Fruit fly (Drosophila melanogaster): ENCODE measurements around the gene CG46460.
A peak's percentile ranks its signal among the peaks of the same experiment; 100 is the strongest.

The CG46460 gene

DNA sequence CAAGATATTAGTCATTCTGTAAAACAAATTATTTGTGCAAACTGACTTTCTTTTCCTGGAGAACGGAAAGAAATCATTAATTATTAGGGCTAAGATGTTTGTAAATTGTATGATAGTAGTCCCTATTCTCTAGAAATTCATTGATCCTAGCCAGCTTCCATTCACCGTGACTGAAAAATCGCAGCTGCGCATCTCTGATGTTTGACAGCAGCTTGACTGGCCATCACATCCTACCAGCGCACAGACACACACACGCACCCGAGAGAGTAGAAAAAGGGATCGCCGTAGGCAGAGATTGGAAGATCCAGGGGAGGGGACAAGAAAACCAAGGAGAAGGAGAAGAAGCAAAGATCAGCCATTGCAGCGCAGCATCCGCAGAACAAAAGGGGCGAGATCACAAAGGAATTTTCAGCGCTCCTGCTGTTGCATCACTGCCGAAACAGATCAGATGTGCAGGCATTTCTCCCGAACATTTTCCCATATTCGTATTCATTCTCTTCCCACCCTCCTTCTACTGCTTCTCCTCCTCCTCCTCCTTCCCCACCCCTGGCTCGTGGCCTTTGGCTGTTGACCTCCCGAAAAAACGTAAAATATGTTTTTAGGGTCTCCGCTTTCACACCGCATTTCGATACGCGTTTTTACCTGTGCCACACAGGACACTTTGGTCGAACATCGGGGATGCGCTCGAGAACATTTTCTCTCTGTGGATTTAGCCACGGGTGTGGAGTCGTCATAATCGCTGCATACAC, 25.9 kb upstream of the CG46460 start:
- TF ChIP-seq CG17801 (GFP tag; optimal IDR thresholded peaks at IDR 0.05; ENCODE audit: partially characterized antibody) = no peak

DNA sequence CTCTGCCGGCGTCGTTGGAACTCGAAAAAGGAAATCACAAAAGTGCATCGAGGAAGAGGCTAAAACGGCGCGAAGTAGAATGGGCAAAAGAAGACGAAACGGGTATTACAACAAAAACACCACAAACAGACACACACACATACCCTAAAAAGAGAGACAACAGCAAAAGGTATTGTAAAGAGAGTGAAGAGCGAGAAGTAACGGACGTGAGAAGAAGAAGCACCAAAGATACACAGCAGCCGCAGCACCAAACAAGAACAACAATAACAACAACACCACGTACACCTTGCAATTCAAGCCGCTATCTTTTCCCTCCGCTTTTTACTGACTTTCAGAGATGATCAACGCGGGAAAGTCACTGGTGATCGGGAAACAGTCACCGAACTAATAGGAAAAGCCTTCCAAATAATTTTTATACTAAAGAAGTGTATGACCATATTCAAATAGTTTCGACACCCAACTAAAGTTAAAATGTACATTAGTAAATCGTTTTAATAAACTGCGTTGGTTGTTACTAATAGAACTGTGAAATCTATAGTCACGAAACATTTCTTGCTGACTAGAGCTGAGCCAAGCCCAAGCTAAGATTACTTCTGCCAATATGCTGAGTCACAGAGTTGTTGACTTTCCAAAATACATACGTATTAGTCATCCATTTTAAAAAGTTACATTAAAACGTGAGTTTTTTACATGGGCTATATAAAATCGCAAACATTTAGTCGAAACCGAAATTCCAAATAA, 25.2 kb upstream of the CG46460 start:
- TF ChIP-seq CG17801 (GFP tag; optimal IDR thresholded peaks at IDR 0.05; ENCODE audit: partially characterized antibody) = peak; percentile 20

DNA sequence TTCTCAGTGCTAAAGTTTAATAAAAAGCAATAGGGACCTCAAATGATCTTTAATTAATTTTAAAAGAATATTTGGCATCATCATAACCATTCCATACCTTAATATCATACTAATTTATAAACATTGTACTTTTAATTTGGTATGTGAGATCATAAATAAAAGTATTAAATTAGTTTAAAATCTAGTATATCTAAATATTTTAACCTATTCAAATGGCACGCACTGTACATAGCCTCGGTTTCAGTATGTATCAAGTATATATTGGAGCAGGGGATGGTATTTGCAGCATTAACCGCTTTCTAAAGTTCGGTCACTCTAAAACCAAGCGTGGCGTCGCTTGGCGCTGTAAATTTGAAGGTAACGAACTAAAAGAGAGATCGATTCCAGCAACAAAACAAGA, 15.3 kb upstream of the CG46460 start, which contains the start of gene pav:
Gene pav, plus strand, starts transcription at position 307 of the 400 bp plus-strand sequence.
- TF ChIP-seq CG17801 (GFP tag; optimal IDR thresholded peaks at IDR 0.05; ENCODE audit: partially characterized antibody) = peak; percentile 6

DNA sequence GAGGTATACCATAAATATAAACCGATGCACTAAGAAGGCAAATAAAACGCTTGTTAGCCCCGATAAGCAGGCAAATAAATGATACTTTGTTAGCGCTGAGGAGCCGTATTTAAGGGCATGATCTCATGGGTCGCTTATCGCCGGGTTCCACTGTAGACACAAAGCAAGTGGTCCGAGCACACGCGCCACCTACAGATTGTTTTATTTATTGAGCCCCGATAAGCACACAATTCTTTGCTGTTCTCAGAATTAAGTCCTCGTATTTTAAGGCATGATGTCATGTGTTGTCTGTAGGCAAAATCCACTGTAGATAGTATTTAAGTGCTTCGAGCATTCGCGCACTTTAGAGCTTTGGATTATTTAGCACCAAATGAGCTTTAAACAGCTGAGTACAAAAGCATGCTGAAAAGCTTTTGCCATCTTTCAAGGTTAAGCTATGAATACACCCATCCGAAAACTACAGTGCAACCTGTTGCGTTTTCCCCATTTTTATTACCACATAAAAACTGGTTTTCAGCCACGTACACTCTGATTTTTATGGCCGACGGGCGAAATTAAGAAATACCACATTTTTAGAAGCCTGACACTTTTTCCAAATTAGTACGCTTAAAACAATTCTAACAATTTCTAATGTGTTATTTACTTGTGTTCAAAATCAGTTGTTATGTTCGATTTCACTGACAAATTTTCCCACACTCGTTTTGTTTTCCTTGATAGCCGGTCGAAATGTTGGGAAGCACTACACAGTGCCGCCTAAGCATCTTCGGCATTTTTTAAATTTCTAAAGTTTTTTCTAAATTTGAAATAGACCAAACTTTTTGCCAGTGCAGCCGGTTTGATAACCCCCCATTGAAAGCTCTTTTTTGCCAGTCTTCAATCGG, 12.6 kb upstream of the CG46460 start, which contains the start of gene Sqor:
Gene Sqor, plus strand, starts transcription at position 732 of the 881 bp plus-strand sequence.
- peak; percentile 83 for TF ChIP-seq CG17801 (GFP tag; optimal IDR thresholded peaks at IDR 0.05; ENCODE audit: partially characterized antibody)

DNA sequence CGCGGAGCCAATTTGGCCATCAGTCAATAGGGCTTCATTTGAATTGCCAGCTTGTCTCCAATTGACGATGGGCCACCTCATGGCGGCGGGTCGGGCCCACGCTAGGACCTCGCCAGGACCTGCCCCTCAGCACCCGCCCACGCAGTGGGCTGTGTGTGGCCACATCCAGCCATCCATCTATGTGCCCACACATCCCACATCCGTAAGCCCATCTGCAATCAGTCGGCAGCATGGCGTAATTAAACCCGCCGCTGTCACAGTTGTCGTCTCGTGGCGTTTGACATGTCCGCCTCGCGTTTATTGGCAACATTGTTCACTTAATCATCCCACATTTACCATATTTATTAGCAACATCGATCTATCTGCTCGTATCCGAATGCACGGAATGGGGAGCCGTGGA, 11.1 kb upstream of the CG46460 start:
- no peak for TF ChIP-seq CG17801 (GFP tag; optimal IDR thresholded peaks at IDR 0.05; ENCODE audit: partially characterized antibody)

- TF ChIP-seq CG17801 (GFP tag; optimal IDR thresholded peaks at IDR 0.05; ENCODE audit: partially characterized antibody) = no peak
These were observed 9.0 kb upstream of the CG46460 start, which contains the start of gene ImpL2 for dm6 chr3L:4236097-4236572. Gene ImpL2, minus strand, starts transcription at chr3L:4236147.

DNA sequence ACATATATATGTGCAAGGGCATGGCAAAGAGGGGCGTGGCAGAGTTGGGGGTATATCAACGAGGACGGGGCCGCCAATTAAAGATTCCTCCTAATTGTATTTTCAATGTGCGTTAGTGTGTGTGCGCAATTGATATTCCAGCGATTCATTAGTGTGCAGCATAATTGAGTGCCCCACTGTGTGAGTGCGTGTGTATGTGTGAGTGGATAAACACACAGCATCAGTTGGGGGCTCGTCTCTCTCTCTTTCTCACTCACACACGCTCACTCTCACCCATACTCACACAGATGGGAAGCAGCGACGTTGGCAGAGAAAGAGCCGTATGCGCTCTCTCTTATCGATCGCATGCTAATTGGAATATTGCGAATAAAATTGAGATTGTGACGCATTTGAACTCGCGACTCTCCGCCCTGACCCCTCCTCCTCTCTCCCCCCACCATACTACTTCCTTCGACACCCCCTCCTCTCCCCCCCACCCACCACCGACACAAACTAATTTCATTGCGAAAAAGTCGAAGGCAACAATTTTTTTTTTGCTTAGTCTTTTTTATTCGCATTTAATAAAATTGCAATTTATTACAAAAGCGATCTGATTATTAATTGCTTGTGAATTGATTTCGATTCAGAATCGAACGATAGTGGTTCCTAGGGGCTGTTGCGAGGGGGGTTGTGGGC, 6.6 kb upstream of the CG46460 start:
- TF ChIP-seq CG17801 (GFP tag; optimal IDR thresholded peaks at IDR 0.05; ENCODE audit: partially characterized antibody) = no peak

DNA sequence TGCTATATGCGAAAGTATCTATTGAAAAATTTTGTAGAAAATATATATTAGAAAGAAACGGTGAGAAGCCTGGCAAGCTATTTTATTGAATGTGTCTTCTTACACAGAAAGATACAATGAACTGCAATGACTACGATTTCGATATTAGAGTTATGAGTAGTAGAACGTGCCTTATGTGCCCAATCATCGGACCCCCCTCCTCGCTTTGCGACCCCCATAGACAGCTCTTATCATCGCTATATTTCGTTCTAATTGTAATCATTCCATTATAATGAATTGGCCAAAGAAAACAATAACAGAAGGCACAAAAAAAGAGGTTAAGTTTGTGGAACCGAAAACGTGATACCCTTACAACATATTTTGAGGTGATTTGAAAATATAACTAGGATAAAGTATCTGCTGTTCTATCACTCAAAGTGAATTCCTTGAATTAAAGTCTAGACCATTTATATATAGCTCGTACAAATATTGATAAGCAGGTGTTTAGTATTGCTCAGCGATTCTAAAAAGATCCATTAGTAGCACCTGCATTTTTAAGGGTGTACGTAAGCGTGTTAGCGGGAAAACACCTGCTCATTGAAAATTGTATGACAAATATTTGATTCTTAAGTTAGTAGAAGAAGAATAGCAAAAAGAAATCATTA, 5.7 kb upstream of the CG46460 start:
- TF ChIP-seq CG17801 (GFP tag; optimal IDR thresholded peaks at IDR 0.05; ENCODE audit: partially characterized antibody) = no peak

- peak; percentile 2 for TF ChIP-seq CG17801 (GFP tag; optimal IDR thresholded peaks at IDR 0.05; ENCODE audit: partially characterized antibody)
These were observed 5.1 kb upstream of the CG46460 start for dm6 chr3L:4232227-4232626.

DNA sequence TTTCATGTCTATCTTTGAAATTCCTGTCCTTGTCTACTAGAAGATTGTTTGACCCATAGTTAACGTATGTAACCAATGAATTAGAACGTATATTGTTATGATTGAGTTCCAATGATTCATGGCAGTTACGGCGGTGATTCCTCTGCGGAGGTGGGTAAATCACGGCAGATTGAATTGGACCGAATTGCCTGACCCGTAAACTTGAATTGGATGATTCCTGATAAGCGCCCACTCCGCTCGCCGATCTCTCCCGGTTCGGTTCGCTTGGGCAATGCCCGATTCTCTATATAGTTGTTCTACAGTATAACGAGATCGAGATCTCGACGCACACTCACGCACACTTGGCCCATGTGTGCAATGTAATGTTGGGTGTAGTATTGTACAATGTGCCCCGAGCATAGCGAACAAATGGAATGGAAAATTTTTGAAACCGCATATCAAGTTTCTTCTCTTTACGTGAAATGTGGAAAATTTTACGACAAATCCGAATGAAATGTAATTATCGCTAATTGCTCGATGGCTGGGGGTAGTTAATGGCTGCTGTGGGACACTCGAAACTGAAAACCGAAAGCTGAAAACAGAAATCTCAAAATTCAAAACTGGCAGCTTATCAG, 4.4 kb upstream of the CG46460 start:
- TF ChIP-seq CG17801 (GFP tag; optimal IDR thresholded peaks at IDR 0.05; ENCODE audit: partially characterized antibody) = no peak

dm6 chr3L:4230357-4230901, 3.3 kb upstream of the CG46460 start:
- TF ChIP-seq CG17801 (GFP tag; optimal IDR thresholded peaks at IDR 0.05; ENCODE audit: partially characterized antibody) = peak; percentile 46

DNA sequence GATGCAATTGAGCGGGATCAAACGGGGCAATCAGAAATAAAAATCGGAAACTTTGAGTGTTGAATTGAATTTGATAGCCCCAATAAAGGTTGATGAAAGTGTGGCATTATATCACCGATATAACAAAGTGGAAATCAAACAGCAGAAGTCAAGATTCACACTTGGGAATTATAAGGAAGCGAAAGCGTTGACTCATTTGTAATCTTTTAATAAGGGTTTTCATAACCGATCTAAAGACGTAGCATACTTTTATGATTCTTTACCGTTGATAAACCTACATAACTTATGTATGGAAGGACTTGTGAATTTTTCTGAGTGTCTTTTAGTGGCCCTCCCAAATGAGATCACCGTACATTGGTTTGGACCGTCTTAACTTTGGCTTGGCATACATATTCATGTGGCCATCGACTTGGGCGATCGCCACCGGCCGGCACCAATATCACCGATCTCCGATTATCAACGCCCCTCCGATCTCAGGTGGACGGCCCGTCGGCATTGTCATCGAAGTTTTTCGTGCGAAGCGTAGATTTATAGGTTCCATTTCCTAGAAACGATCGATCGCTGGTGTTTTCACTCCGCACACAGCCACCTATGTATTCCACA, 2.4 kb upstream of the CG46460 start:
- TF ChIP-seq CG17801 (GFP tag; optimal IDR thresholded peaks at IDR 0.05; ENCODE audit: partially characterized antibody) = no peak

All from ovary, adult (tissue).